Worm (Caenorhabditis elegans): ENCODE results near the gene B0001.7.

- TF ChIP-seq ref-1 (GFP tag; conservative IDR thresholded peaks at IDR 0.05): no peak
- TF ChIP-seq cog-1 (tag; optimal IDR thresholded peaks at IDR 0.05): no peak
- no peak for TF ChIP-seq ztf-23 (GFP tag; IDR thresholded peaks at IDR 0.05)
- TF ChIP-seq flt-1 (GFP tag; IDR thresholded peaks at IDR 0.05): no peak
- no peak for TF ChIP-seq T22C8.4 (GFP tag; IDR thresholded peaks at IDR 0.05)
- no peak for TF ChIP-seq ztf-29 (GFP tag; IDR thresholded peaks at IDR 0.05)
- no peak for TF ChIP-seq klf-2 (GFP tag; conservative IDR thresholded peaks at IDR 0.05)
- TF ChIP-seq med-1 (GFP tag; optimal IDR thresholded peaks at IDR 0.05; ENCODE audit: insufficient read depth): no peak
- TF ChIP-seq tab-1 (GFP tag; IDR thresholded peaks at IDR 0.05): no peak
Observed at ce11 chrIV:12122874-12123664, 31.0 kb downstream of the B0001.7 start, which contains the start of gene aly-3.
